Worm (Caenorhabditis elegans): ENCODE measurements around the gene twk-39.

twk-39 gene

DNA sequence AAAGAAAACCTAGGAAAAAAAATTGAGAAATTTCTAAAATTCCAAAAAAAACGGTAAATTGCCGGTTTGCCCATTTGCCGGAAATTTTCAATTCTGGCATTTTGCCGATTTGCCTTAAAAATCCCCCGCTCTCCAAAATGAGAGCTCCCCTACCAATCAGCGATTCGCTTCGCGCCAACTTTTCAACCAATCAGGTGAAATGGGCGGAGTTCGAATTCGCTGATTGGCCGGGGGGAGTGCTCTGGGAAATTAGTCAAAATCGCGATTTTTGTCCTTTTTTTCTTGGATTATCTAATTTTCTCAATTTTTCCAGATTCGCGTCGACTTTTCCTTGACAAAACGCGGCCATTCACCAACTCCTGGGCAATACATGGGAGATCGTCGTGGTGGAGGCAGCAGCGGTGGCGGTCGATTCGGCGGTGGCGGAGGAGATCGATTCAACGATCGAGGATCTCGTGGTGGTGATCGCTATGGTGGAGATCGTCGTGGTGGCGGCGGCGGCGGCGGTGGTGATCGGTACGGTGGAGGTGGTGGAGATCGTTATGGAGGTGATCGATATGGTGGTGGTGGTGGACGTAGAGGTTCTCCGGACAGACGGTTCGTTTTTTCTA is 34.1 kb downstream of the twk-39 start:
- TF ChIP-seq sptf-2 (GFP tag; optimal IDR thresholded peaks at IDR 0.05), result no peak
- TF ChIP-seq repo-1 (tag; optimal IDR thresholded peaks at IDR 0.05), result no peak
- peak; percentile 83 for TF ChIP-seq zfh-2 (GFP tag; conservative IDR thresholded peaks at IDR 0.05)
- no peak for TF ChIP-seq nhr-120 (GFP tag; IDR thresholded peaks at IDR 0.05)
- peak; percentile 28; the same call in 1 of the 2 replicates for TF ChIP-seq rcor-1 (GFP tag; IDR thresholded peaks at IDR 0.05)
- peak; percentile 75; the same call in 1 of the 2 replicates for TF ChIP-seq egrh-3 (GFP tag; IDR thresholded peaks at IDR 0.05)
- no peak for TF ChIP-seq snpc-1.3 (tag; optimal IDR thresholded peaks at IDR 0.05; ENCODE audit: insufficient read depth)
- no peak for TF ChIP-seq him-1 (tag; optimal IDR thresholded peaks at IDR 0.05)
- TF ChIP-seq nfyb-1 (GFP tag; IDR thresholded peaks at IDR 0.05), result peak; percentile 90
- TF ChIP-seq T26A5.8 (tag; optimal IDR thresholded peaks at IDR 0.05), result no peak
- no peak for TF ChIP-seq mes-4 (tag; optimal IDR thresholded peaks at IDR 0.05)

ce11 chrIII:11830522-11831489 is 35.3 kb downstream of the twk-39 start:
- TF ChIP-seq lin-35 (GFP tag; optimal IDR thresholded peaks at IDR 0.05), result peak in 1 of 3 experiments; percentile 40
- peak; percentile 23 for TF ChIP-seq fkh-3 (tag; optimal IDR thresholded peaks at IDR 0.05)
- TF ChIP-seq lin-54 (GFP tag; optimal IDR thresholded peaks at IDR 0.05), result no peak
- no peak for TF ChIP-seq F55B11.4 (tag; optimal IDR thresholded peaks at IDR 0.05; ENCODE audit: borderline replicate concordance, insufficient read depth)
- peak; percentile 17 for TF ChIP-seq ceh-79 (tag; optimal IDR thresholded peaks at IDR 0.05)
- no peak for TF ChIP-seq ztf-25 (GFP tag; IDR thresholded peaks at IDR 0.05)
- no peak for TF ChIP-seq tbp1 (GFP tag; optimal IDR thresholded peaks at IDR 0.05)
- TF ChIP-seq mxl-1 (tag; optimal IDR thresholded peaks at IDR 0.05), result no peak
- TF ChIP-seq sea-2 (GFP tag; IDR thresholded peaks at IDR 0.05), result no peak
- 0 out of 2 replicates have a peak, but pooled peaks have one; percentile 36 for TF ChIP-seq mcd-1 (GFP tag; IDR thresholded peaks at IDR 0.05)
- TF ChIP-seq madf-6 (GFP tag; IDR thresholded peaks at IDR 0.05), result peak; percentile 52
- TF ChIP-seq F49E8.2 (tag; optimal IDR thresholded peaks at IDR 0.05; ENCODE audit: insufficient read depth), result peak; percentile 31
- peak; percentile 85 for TF ChIP-seq B0336.3 (GFP tag; IDR thresholded peaks at IDR 0.05)
- TF ChIP-seq ccch-3 (GFP tag; optimal IDR thresholded peaks at IDR 0.05), result no peak
- TF ChIP-seq rpc-1 (optimal IDR thresholded peaks at IDR 0.05), result no peak
- TF ChIP-seq rpc-1 (tag; optimal IDR thresholded peaks at IDR 0.05), result no peak
- TF ChIP-seq repo-1 (tag; optimal IDR thresholded peaks at IDR 0.05), result peak; percentile 86
- no peak for TF ChIP-seq ztf-26 (tag; optimal IDR thresholded peaks at IDR 0.05)
- no peak for TF ChIP-seq F39B2.1 (GFP tag; IDR thresholded peaks at IDR 0.05)
- no peak for TF ChIP-seq somi-1 (GFP tag; optimal IDR thresholded peaks at IDR 0.05)
- TF ChIP-seq ztf-6 (GFP tag; IDR thresholded peaks at IDR 0.05), result no peak
- peak; percentile 79 for TF ChIP-seq B0035.1 (tag; optimal IDR thresholded peaks at IDR 0.05)
- no peak for TF ChIP-seq let-526 (GFP tag; IDR thresholded peaks at IDR 0.05)
- TF ChIP-seq K11D2.4 (GFP tag; IDR thresholded peaks at IDR 0.05), result peak; percentile 79; the same call in 1 of the 2 replicates
- TF ChIP-seq Y56A3A.18 (GFP tag; IDR thresholded peaks at IDR 0.05), result peak; percentile 25; the same call in 1 of the 2 replicates
- TF ChIP-seq bed-1 (GFP tag; IDR thresholded peaks at IDR 0.05), result peak; percentile 70; the same call in 1 of the 2 replicates
- no peak; the same call in 1 of the 2 replicates for TF ChIP-seq ceh-40 (GFP tag; IDR thresholded peaks at IDR 0.05)
- TF ChIP-seq madf-10 (tag; optimal IDR thresholded peaks at IDR 0.05), result no peak
- no peak for TF ChIP-seq lir-1 (GFP tag; conservative IDR thresholded peaks at IDR 0.05)
- no peak for TF ChIP-seq attf-3 (GFP tag; conservative IDR thresholded peaks at IDR 0.05)
- TF ChIP-seq chd-7 (tag; optimal IDR thresholded peaks at IDR 0.05), result peak; percentile 75
- TF ChIP-seq nhr-80 (tag; optimal IDR thresholded peaks at IDR 0.05), result no peak
- peak; percentile 33 for TF ChIP-seq ztf-3 (GFP tag; optimal IDR thresholded peaks at IDR 0.05)
- no peak for TF ChIP-seq lin-40 (tag; optimal IDR thresholded peaks at IDR 0.05)
- TF ChIP-seq attf-5 (GFP tag; optimal IDR thresholded peaks at IDR 0.05), result no peak
- TF ChIP-seq pha-4 (tag; optimal IDR thresholded peaks at IDR 0.05), result no peak
